Worm (Caenorhabditis elegans) whole organism, early embryonic: ENCODE results near the gene srf-3.

Experiments used
- F13C5.2 ChIP-seq: sonication (generic microtip); optimal IDR thresholded peaks from 2 replicates; lab custom pipeline; 2017; ENCODE audit warnings: mild to moderate bottlenecking, missing genetic modification characterization, inconsistent platforms, missing compliant biosample characterization
- ama-1 ChIP-seq: fragments of 150-350 bp; optimal IDR thresholded peaks from 2 replicates; lab custom pipeline; 2014
- ceh-13 ChIP-seq: fragments of 200-800 bp; sonication (Bioruptor generic); optimal IDR thresholded peaks from 2 replicates; lab custom pipeline; 2018; ENCODE audit warnings: mild to moderate bottlenecking, missing genetic modification characterization, missing compliant biosample characterization
- flt-1 ChIP-seq: fragments of 200-800 bp; sonication (Bioruptor generic); IDR thresholded peaks from 2 replicates; pipeline ENCODE4 v1.3.6; 2022; ENCODE audit warnings: missing genetic modification characterization, missing compliant biosample characterization
- hnd-1 ChIP-seq: sonication (generic microtip); optimal IDR thresholded peaks from 2 replicates; lab custom pipeline; 2016; ENCODE audit warnings: missing genetic modification characterization, missing compliant biosample characterization
- scrt-1 ChIP-seq: fragments of 200-800 bp; sonication (Bioruptor generic); IDR thresholded peaks from 2 replicates; pipeline ENCODE4 v1.3.6; 2022; ENCODE audit warnings: missing genetic modification characterization, missing compliant biosample characterization

- no peak for TF ChIP-seq F13C5.2
- no peak for TF ChIP-seq flt-1 (GFP tag; lab: Robert Waterston, UW)
- TF ChIP-seq ama-1 = no peak
- TF ChIP-seq hnd-1 (tag; lab: Kevin White, UChicago) = no peak
- no peak for TF ChIP-seq ceh-13
- TF ChIP-seq scrt-1 (GFP tag; lab: Robert Waterston, UW) = no peak
Measured at ce11 chrIV:12817539-12817938, 31.8 kb upstream of the srf-3 start.
